Worm (Caenorhabditis elegans) whole organism, L4 larva: ENCODE measurements around the gene B0244.5.

ENCODE experiments used
- F26F4.8 ChIP-seq: fragments of 200-800 bp; sonication (Bioruptor generic); conservative IDR thresholded peaks from 2 replicates; pipeline ENCODE4 v1.3.6; 2022; ENCODE audit warnings: missing genetic modification characterization, missing compliant biosample characterization
- R02D3.7 ChIP-seq: fragments of 150-350 bp; sonication (generic microtip); optimal IDR thresholded peaks from 3 replicates; lab custom pipeline; 2014; ENCODE audit warnings: missing biosample characterization, missing genetic modification characterization
- Y48G9A.11 ChIP-seq: fragments of 200-800 bp; sonication (Bioruptor generic); IDR thresholded peaks from 2 replicates; pipeline ENCODE4 v1.3.6; 2022; ENCODE audit warnings: missing genetic modification reagents, missing genetic modification characterization, missing compliant biosample characterization
- Y5F2A.4 ChIP-seq: fragments of 200-800 bp; sonication (Bioruptor generic); optimal IDR thresholded peaks from 2 replicates; lab custom pipeline; 2018; ENCODE audit warnings: mild to moderate bottlenecking, missing genetic modification characterization, missing compliant biosample characterization
- Y75B8A.6 ChIP-seq: fragments of 200-800 bp; sonication (Bioruptor generic); IDR thresholded peaks from 2 replicates; pipeline ENCODE4 v1.3.6; 2022; ENCODE audit warnings: missing genetic modification reagents, missing genetic modification characterization, missing compliant biosample characterization
- aha-1 ChIP-seq: fragments of 150-350 bp; peaks from one replicate; lab custom pipeline; 2014; ENCODE audit warnings: missing biosample characterization, missing genetic modification characterization
- aly-2 ChIP-seq: sonication (generic microtip); optimal IDR thresholded peaks from 2 replicates; lab custom pipeline; 2018; ENCODE audit warnings: missing biosample characterization, missing genetic modification characterization
- ama-1 ChIP-seq: fragments of 150-350 bp; optimal IDR thresholded peaks from 2 replicates; lab custom pipeline; 2014; ENCODE audit warnings: inconsistent platforms, mixed read lengths
- ceh-28 ChIP-seq: fragments of 150-350 bp; optimal IDR thresholded peaks from 2 replicates; lab custom pipeline; 2014; ENCODE audit warnings: missing biosample characterization, missing genetic modification reagents, missing genetic modification characterization
- ceh-82 ChIP-seq: sonication (generic microtip); optimal IDR thresholded peaks from 2 replicates; lab custom pipeline; 2017; ENCODE audit warnings: missing biosample characterization, missing genetic modification characterization
- daf-16 ChIP-seq, 3 experiments: sonication (generic microtip); optimal IDR thresholded peaks; 2 replicates each; lab custom pipeline; 2016 to 2017; ENCODE audit warnings: missing genetic modification characterization in 3 of 3, missing genetic modification reagents in 3 of 3, mild to moderate bottlenecking in 2 of 3, missing compliant biosample characterization in 2 of 3, missing biosample characterization in 1 of 3, moderate library complexity in 1 of 3
- daf-19 ChIP-seq: fragments of 200-800 bp; sonication (Bioruptor generic); conservative IDR thresholded peaks from 2 replicates; pipeline ENCODE4 v1.3.6; 2022; ENCODE audit warnings: missing genetic modification characterization, missing compliant biosample characterization
- daf-8 ChIP-seq: fragments of 200-800 bp; sonication (Bioruptor generic); IDR thresholded peaks from 2 replicates; pipeline ENCODE4 v1.3.6; 2022; ENCODE audit warnings: missing genetic modification characterization, missing compliant biosample characterization
- dmd-6 ChIP-seq: fragments of 200-800 bp; sonication (Bioruptor generic); IDR thresholded peaks from 2 replicates; pipeline ENCODE4 v1.3.6; 2022; ENCODE audit warnings: missing genetic modification reagents, missing genetic modification characterization, missing compliant biosample characterization
- dpl-1 ChIP-seq: fragments of 150-350 bp; optimal IDR thresholded peaks from 2 replicates; lab custom pipeline; 2014; ENCODE audit warnings: missing biosample characterization, missing genetic modification reagents, missing genetic modification characterization
- dve-1 ChIP-seq: sonication (generic microtip); optimal IDR thresholded peaks from 2 replicates; lab custom pipeline; 2017; ENCODE audit warnings: antibody characterized with exemption, mild to moderate bottlenecking, missing genetic modification characterization, missing compliant biosample characterization; ENCODE audit not compliant: insufficient read depth
- egl-27 ChIP-seq: sonication (generic microtip); optimal IDR thresholded peaks from 3 replicates; lab custom pipeline; 2017; ENCODE audit warnings: missing biosample characterization, missing genetic modification reagents, missing genetic modification characterization
- fkh-10 ChIP-seq: fragments of 150-350 bp; optimal IDR thresholded peaks from 2 replicates; lab custom pipeline; 2014; ENCODE audit warnings: missing biosample characterization, missing genetic modification reagents, missing genetic modification characterization
- fos-1 ChIP-seq: fragments of 150-350 bp; optimal IDR thresholded peaks from 2 replicates; lab custom pipeline; 2014; ENCODE audit warnings: missing biosample characterization, missing genetic modification characterization
- gei-8 ChIP-seq: fragments of 200-800 bp; sonication (Bioruptor generic); optimal IDR thresholded peaks from 2 replicates; lab custom pipeline; 2018; ENCODE audit warnings: mild to moderate bottlenecking, missing genetic modification characterization, missing compliant biosample characterization
- hif-1 ChIP-seq, 2 experiments: sonication (generic microtip); optimal IDR thresholded peaks; 2 replicates each; lab custom pipeline; 2016 to 2017; ENCODE audit warnings: missing compliant biosample characterization in 2 of 2, missing genetic modification characterization in 2 of 2, missing genetic modification reagents in 2 of 2, missing genotype in 2 of 2, mild to moderate bottlenecking in 1 of 2
- hlh-30 ChIP-seq: sonication (generic microtip); optimal IDR thresholded peaks from 2 replicates; lab custom pipeline; 2017; ENCODE audit warnings: antibody characterized with exemption, mild to moderate bottlenecking, missing genetic modification characterization, missing compliant biosample characterization; ENCODE audit not compliant: insufficient read depth
- lin-1 ChIP-seq: fragments of 200-800 bp; sonication (Bioruptor generic); IDR thresholded peaks from 2 replicates; pipeline ENCODE4 v1.3.6; 2022; ENCODE audit warnings: missing genetic modification reagents, missing genetic modification characterization, missing compliant biosample characterization
- lin-15B ChIP-seq: fragments of 150-350 bp; sonication (generic microtip); optimal IDR thresholded peaks from 3 replicates; lab custom pipeline; 2014; ENCODE audit warnings: missing biosample characterization, missing genetic modification characterization
- lin-38 ChIP-seq: fragments of 200-800 bp; sonication (Bioruptor generic); IDR thresholded peaks from 2 replicates; pipeline ENCODE4 v1.3.6; 2022; ENCODE audit warnings: missing genetic modification reagents, missing genetic modification characterization, missing compliant biosample characterization
- lir-3 ChIP-seq: sonication (generic microtip); optimal IDR thresholded peaks from 2 replicates; lab custom pipeline; 2016; ENCODE audit warnings: mild to moderate bottlenecking, missing genetic modification characterization, missing compliant biosample characterization
- lsy-2 ChIP-seq, 2 experiments: fragments of 150-350 bp in 1 of 2; sonication (generic microtip) in 1 of 2; optimal IDR thresholded peaks; 2 replicates each; lab custom pipeline; 2014 to 2017; ENCODE audit warnings: missing biosample characterization in 2 of 2, missing genetic modification characterization in 2 of 2
- madf-9 ChIP-seq: fragments of 200-800 bp; sonication (Bioruptor generic); conservative IDR thresholded peaks from 2 replicates; pipeline ENCODE4 v1.3.6; 2022; ENCODE audit warnings: missing genetic modification reagents, missing genetic modification characterization, missing compliant biosample characterization
- mdl-1 ChIP-seq, 2 experiments: fragments of 150-350 bp in 1 of 2; sonication (generic microtip) in 1 of 2; optimal IDR thresholded peaks; 2 replicates each; lab custom pipeline; 2014 to 2017; ENCODE audit warnings: missing biosample characterization in 2 of 2, missing genetic modification characterization in 2 of 2
- mxl-3 ChIP-seq: fragments of 200-800 bp; sonication (Bioruptor generic); optimal IDR thresholded peaks from 2 replicates; lab custom pipeline; 2018; ENCODE audit warnings: mild to moderate bottlenecking, missing genetic modification characterization, missing compliant biosample characterization
- nhr-11 ChIP-seq: fragments of 150-350 bp; optimal IDR thresholded peaks from 2 replicates; lab custom pipeline; 2014; ENCODE audit warnings: missing biosample characterization, missing genetic modification characterization
- nhr-237 ChIP-seq: sonication (generic microtip); optimal IDR thresholded peaks from 2 replicates; lab custom pipeline; 2017; ENCODE audit warnings: missing biosample characterization, missing genetic modification characterization
- nhr-25 ChIP-seq: sonication (generic microtip); optimal IDR thresholded peaks from 2 replicates; lab custom pipeline; 2017; ENCODE audit warnings: missing genetic modification characterization, mild to moderate bottlenecking, missing compliant biosample characterization, antibody characterized with exemption, moderate library complexity, borderline replicate concordance; ENCODE audit not compliant: insufficient read depth
- nhr-28 ChIP-seq: fragments of 150-350 bp; optimal IDR thresholded peaks from 2 replicates; lab custom pipeline; 2014; ENCODE audit warnings: missing biosample characterization, missing genetic modification characterization
- nhr-41 ChIP-seq: fragments of 200-800 bp; sonication (Bioruptor generic); IDR thresholded peaks from 2 replicates; pipeline ENCODE4 v1.3.6; 2022; ENCODE audit warnings: missing genetic modification reagents, missing genetic modification characterization, missing compliant biosample characterization
- nhr-42 ChIP-seq: fragments of 200-800 bp; sonication (Bioruptor generic); IDR thresholded peaks from 2 replicates; pipeline ENCODE4 v1.3.6; 2022; ENCODE audit warnings: missing genetic modification characterization, missing compliant biosample characterization
- nhr-48 ChIP-seq: sonication (generic microtip); optimal IDR thresholded peaks from 2 replicates; lab custom pipeline; 2016; ENCODE audit warnings: mild to moderate bottlenecking, missing genetic modification characterization, missing compliant biosample characterization
- nhr-76 ChIP-seq: fragments of 150-350 bp; optimal IDR thresholded peaks from 2 replicates; lab custom pipeline; 2014; ENCODE audit warnings: missing biosample characterization, missing genetic modification characterization
- nhr-77 ChIP-seq: fragments of 150-350 bp; optimal IDR thresholded peaks from 2 replicates; lab custom pipeline; 2014; ENCODE audit warnings: missing biosample characterization, missing genetic modification characterization
- sdz-12 ChIP-seq: fragments of 200-800 bp; sonication (Bioruptor generic); optimal IDR thresholded peaks from 2 replicates; lab custom pipeline; 2018; ENCODE audit warnings: mild to moderate bottlenecking, missing genetic modification characterization, missing compliant biosample characterization
- snpc-1.2 ChIP-seq: fragments of 200-800 bp; sonication (Bioruptor generic); IDR thresholded peaks from 2 replicates; pipeline ENCODE4 v1.3.6; 2022; ENCODE audit warnings: missing genetic modification reagents, missing genetic modification characterization, missing compliant biosample characterization
- snpc-4 ChIP-seq: fragments of 150-350 bp; optimal IDR thresholded peaks from 2 replicates; lab custom pipeline; 2014; ENCODE audit warnings: missing biosample characterization, missing genetic modification characterization
- spr-1 ChIP-seq: sonication (generic microtip); optimal IDR thresholded peaks from 2 replicates; lab custom pipeline; 2016; ENCODE audit warnings: mild to moderate bottlenecking, missing genetic modification characterization, missing compliant biosample characterization
- spr-3 ChIP-seq: fragments of 200-800 bp; sonication (Bioruptor generic); optimal IDR thresholded peaks from 2 replicates; lab custom pipeline; 2018; ENCODE audit warnings: mild to moderate bottlenecking, missing genetic modification characterization, missing compliant biosample characterization
- tag-97 ChIP-seq: fragments of 200-800 bp; sonication (Bioruptor generic); IDR thresholded peaks from 2 replicates; pipeline ENCODE4 v1.3.6; 2022; ENCODE audit warnings: missing genetic modification characterization, missing compliant biosample characterization
- tra-1 ChIP-seq: fragments of 200-800 bp; sonication (Bioruptor generic); IDR thresholded peaks from 2 replicates; pipeline ENCODE4 v1.3.6; 2022; ENCODE audit warnings: missing genetic modification reagents, missing genetic modification characterization, missing compliant biosample characterization
- unc-130 ChIP-seq: sonication (generic microtip); optimal IDR thresholded peaks from 2 replicates; lab custom pipeline; 2016; ENCODE audit warnings: missing genetic modification reagents, missing genetic modification characterization, missing compliant biosample characterization
- zag-1 ChIP-seq: fragments of 150-350 bp; optimal IDR thresholded peaks from 2 replicates; lab custom pipeline; 2014; ENCODE audit warnings: missing biosample characterization, missing genetic modification characterization
- zfp-2 ChIP-seq: sonication (generic microtip); optimal IDR thresholded peaks from 2 replicates; lab custom pipeline; 2016; ENCODE audit warnings: mild to moderate bottlenecking, missing genetic modification characterization, missing compliant biosample characterization
- zfp-3 ChIP-seq: fragments of 200-800 bp; sonication (Bioruptor generic); conservative IDR thresholded peaks from 2 replicates; pipeline ENCODE4 v1.3.6; 2022; ENCODE audit warnings: missing genetic modification reagents, missing genetic modification characterization, missing compliant biosample characterization
- zip-2 ChIP-seq: fragments of 150-350 bp; optimal IDR thresholded peaks from 2 replicates; lab custom pipeline; 2014; ENCODE audit warnings: missing biosample characterization, missing genetic modification characterization
- ztf-7 ChIP-seq: fragments of 150-350 bp; optimal IDR thresholded peaks from 2 replicates; lab custom pipeline; 2014; ENCODE audit warnings: missing biosample characterization, missing genetic modification characterization

Gene B0244.5

ce11 chrIII:5714984-5715454 is 29.7 kb upstream of the B0244.5 start:
- TF ChIP-seq mxl-3 (GFP tag; lab: Kevin White, UChicago): no peak
- no peak for TF ChIP-seq zag-1 (tag; lab: Kevin White, UChicago)
- no peak; the same call in 1 of the 2 replicates for TF ChIP-seq dmd-6 (GFP tag; lab: Robert Waterston, UW)
- TF ChIP-seq unc-130 (GFP tag; lab: Kevin White, UChicago): no peak
- TF ChIP-seq zip-2 (tag; lab: Kevin White, UChicago): no peak
- TF ChIP-seq nhr-48: peak; percentile 55
- no peak for TF ChIP-seq dve-1 (tag; lab: Kevin White, UChicago)
- TF ChIP-seq zfp-2 (tag; lab: Kevin White, UChicago): no peak
- TF ChIP-seq daf-16 (GFP tag; optimal IDR thresholded peaks at IDR 0.05; lab: Kevin White, UChicago): no peak
- TF ChIP-seq daf-16 (tag; optimal IDR thresholded peaks at IDR 0.05; lab: Kevin White, UChicago): peak; percentile 8
- TF ChIP-seq ceh-28 (tag; lab: Kevin White, UChicago): no peak
- TF ChIP-seq aly-2 (tag; lab: Kevin White, UChicago): no peak
- TF ChIP-seq nhr-76 (tag; lab: Kevin White, UChicago): no peak
- 0 out of 2 replicates have a peak, but pooled peaks have one; percentile 25 for TF ChIP-seq tag-97 (GFP tag; lab: Robert Waterston, UW)
- TF ChIP-seq gei-8 (GFP tag; lab: Kevin White, UChicago): no peak
- TF ChIP-seq ztf-7 (tag; lab: Kevin White, UChicago): no peak
- TF ChIP-seq mdl-1 (tag; optimal IDR thresholded peaks at IDR 0.05; lab: Kevin White, UChicago): no peak
- TF ChIP-seq nhr-237 (tag; lab: Kevin White, UChicago): no peak
- no peak for TF ChIP-seq F26F4.8
- peak; percentile 74 for TF ChIP-seq hlh-30 (tag; lab: Kevin White, UChicago)
- no peak for TF ChIP-seq snpc-4 (tag; lab: Kevin White, UChicago)
- peak; percentile 33 for TF ChIP-seq ama-1 (lab: Kevin White, UChicago)
- TF ChIP-seq spr-3 (GFP tag; lab: Kevin White, UChicago): no peak
- no peak for TF ChIP-seq nhr-42 (GFP tag; lab: Robert Waterston, UW)
- TF ChIP-seq madf-9: no peak
- no peak for TF ChIP-seq lsy-2 (tag; optimal IDR thresholded peaks at IDR 0.05; lab: Kevin White, UChicago)
- TF ChIP-seq aha-1 (tag; lab: Kevin White, UChicago): peak; percentile 55
- TF ChIP-seq lin-15B: no peak
- TF ChIP-seq zfp-3: peak; percentile 35; the same call in 1 of the 2 replicates
- no peak for TF ChIP-seq tra-1 (GFP tag; lab: Robert Waterston, UW)
- TF ChIP-seq hif-1 (tag; optimal IDR thresholded peaks at IDR 0.05; lab: Kevin White, UChicago): no peak
- no peak for TF ChIP-seq sdz-12 (GFP tag; lab: Kevin White, UChicago)
- TF ChIP-seq Y5F2A.4 (GFP tag; lab: Kevin White, UChicago): no peak
- no peak for TF ChIP-seq nhr-41
- TF ChIP-seq fos-1 (tag; lab: Kevin White, UChicago): no peak
- no peak for TF ChIP-seq R02D3.7
- TF ChIP-seq lir-3: no peak
- TF ChIP-seq nhr-11 (tag; lab: Kevin White, UChicago): no peak
- TF ChIP-seq Y75B8A.6: 0 out of 2 replicates have a peak, but pooled peaks have one; percentile 24
- TF ChIP-seq daf-19 (GFP tag; lab: Robert Waterston, UW): no peak
- TF ChIP-seq lin-38: no peak
- TF ChIP-seq lin-1 (GFP tag; lab: Robert Waterston, UW): 0 out of 2 replicates have a peak, but pooled peaks have one; percentile 6
- no peak for TF ChIP-seq snpc-1.2 (GFP tag; lab: Robert Waterston, UW)
- TF ChIP-seq dpl-1: no peak
- TF ChIP-seq daf-8 (GFP tag; lab: Robert Waterston, UW): no peak
- TF ChIP-seq ceh-82 (tag; lab: Kevin White, UChicago): no peak
- no peak for TF ChIP-seq Y48G9A.11
- TF ChIP-seq nhr-28: no peak
- no peak for TF ChIP-seq egl-27 (tag; lab: Kevin White, UChicago)
- no peak for TF ChIP-seq spr-1
- TF ChIP-seq nhr-25: no peak
- TF ChIP-seq fkh-10: no peak
- TF ChIP-seq nhr-77 (tag; lab: Kevin White, UChicago): no peak
